Worm (Caenorhabditis elegans) whole organism, young adult: ENCODE measurements around the gene C14C11.7.

Experiments used
- B0035.1 ChIP-seq: sonication (generic microtip); optimal IDR thresholded peaks from 2 replicates; lab custom pipeline; 2016; ENCODE audit warnings: missing genetic modification characterization, mild to moderate bottlenecking, missing compliant biosample characterization, missing genotype, missing genetic modification reagents
- C06A6.2 ChIP-seq: fragments of 200-800 bp; sonication (Bioruptor generic); conservative IDR thresholded peaks from 2 replicates; pipeline ENCODE4 v1.3.6; 2022; ENCODE audit warnings: missing genetic modification characterization, missing compliant biosample characterization
- F10E7.11 ChIP-seq: sonication (generic microtip); optimal IDR thresholded peaks from 2 replicates; lab custom pipeline; 2017; ENCODE audit warnings: mild to moderate bottlenecking, missing genetic modification characterization, moderate library complexity, missing compliant biosample characterization
- F23B12.7 ChIP-seq: sonication (generic microtip); optimal IDR thresholded peaks from 2 replicates; lab custom pipeline; 2017; ENCODE audit warnings: missing genetic modification characterization, mild to moderate bottlenecking, missing compliant biosample characterization, antibody characterized with exemption, moderate library complexity; ENCODE audit not compliant: insufficient read depth
- F49E8.2 ChIP-seq: sonication (generic microtip); optimal IDR thresholded peaks from 3 replicates; lab custom pipeline; 2017; ENCODE audit warnings: missing genetic modification characterization, mild to moderate bottlenecking, missing compliant biosample characterization, antibody characterized with exemption, moderate library complexity; ENCODE audit not compliant: insufficient read depth
- F55B11.4 ChIP-seq: sonication (generic microtip); optimal IDR thresholded peaks from 2 replicates; lab custom pipeline; 2016; ENCODE audit warnings: missing compliant biosample characterization, missing genetic modification characterization, borderline replicate concordance; ENCODE audit not compliant: insufficient read depth
- Y53G8AR.9 ChIP-seq: fragments of 200-800 bp; sonication (Bioruptor generic); conservative IDR thresholded peaks from 2 replicates; pipeline ENCODE4 v1.3.6; 2022; ENCODE audit warnings: missing genetic modification reagents, missing genetic modification characterization, missing compliant biosample characterization
- Y56A3A.18 ChIP-seq: fragments of 200-800 bp; sonication (Bioruptor generic); IDR thresholded peaks from 2 replicates; pipeline ENCODE4 v1.3.6; 2022; ENCODE audit warnings: missing genetic modification reagents, missing genetic modification characterization, missing compliant biosample characterization
- Y79H2A.3 ChIP-seq: fragments of 200-800 bp; sonication (Bioruptor generic); conservative IDR thresholded peaks from 2 replicates; pipeline ENCODE4 v1.3.6; 2022; ENCODE audit warnings: missing genetic modification reagents, missing genetic modification characterization, missing compliant biosample characterization
- ZK185.1 ChIP-seq: sonication (generic microtip); optimal IDR thresholded peaks from 2 replicates; lab custom pipeline; 2016; ENCODE audit warnings: mild to moderate bottlenecking, missing genetic modification characterization, missing compliant biosample characterization; ENCODE audit not compliant: poor library complexity, severe bottlenecking
- aptf-2 ChIP-seq: fragments of 200-800 bp; sonication (Bioruptor generic); conservative IDR thresholded peaks from 2 replicates; pipeline ENCODE4 v1.3.6; 2022; ENCODE audit warnings: missing genetic modification reagents, missing genetic modification characterization, missing compliant biosample characterization
- atf-7 ChIP-seq: sonication (generic microtip); optimal IDR thresholded peaks from 2 replicates; lab custom pipeline; 2017; ENCODE audit warnings: mild to moderate bottlenecking, missing genetic modification characterization, missing compliant biosample characterization
- attf-5 ChIP-seq: fragments of 200-800 bp; sonication (Bioruptor generic); optimal IDR thresholded peaks from 2 replicates; lab custom pipeline; 2018; ENCODE audit warnings: mild to moderate bottlenecking, missing genetic modification characterization, missing compliant biosample characterization
- bed-2 ChIP-seq: fragments of 200-800 bp; sonication (Bioruptor generic); IDR thresholded peaks from 2 replicates; pipeline ENCODE4 v1.3.6; 2022; ENCODE audit warnings: missing genetic modification reagents, missing genetic modification characterization, missing compliant biosample characterization
- cebp-1 ChIP-seq, 2 experiments: fragments of 200-800 bp in 1 of 2; sonication (Bioruptor generic) in 1 of 2; sonication (generic microtip) in 1 of 2; IDR thresholded peaks in 1 of 2; optimal IDR thresholded peaks in 1 of 2; 2 replicates each; pipeline versions ENCODE4 v1.3.6 to Lab custom; 2017 to 2022; ENCODE audit warnings: missing compliant biosample characterization in 2 of 2, missing genetic modification characterization in 2 of 2, mild to moderate bottlenecking in 1 of 2, missing genetic modification reagents in 1 of 2, moderate library complexity in 1 of 2
- cebp-2 ChIP-seq: fragments of 200-800 bp; sonication (Bioruptor generic); IDR thresholded peaks from 2 replicates; pipeline ENCODE4 v1.3.6; 2022; ENCODE audit warnings: missing genetic modification characterization, missing compliant biosample characterization
- ceh-100 ChIP-seq: fragments of 200-800 bp; sonication (Bioruptor generic); IDR thresholded peaks from 2 replicates; pipeline ENCODE4 v1.3.6; 2022; ENCODE audit warnings: missing genetic modification reagents, missing genetic modification characterization, missing compliant biosample characterization
- ceh-27 ChIP-seq: fragments of 200-800 bp; sonication (Bioruptor generic); optimal IDR thresholded peaks from 2 replicates; lab custom pipeline; 2018; ENCODE audit warnings: mild to moderate bottlenecking, missing genetic modification characterization, moderate library complexity, missing compliant biosample characterization
- chd-7 ChIP-seq: sonication (generic microtip); optimal IDR thresholded peaks from 2 replicates; lab custom pipeline; 2016; ENCODE audit warnings: mild to moderate bottlenecking, missing genetic modification characterization, moderate library complexity, missing compliant biosample characterization
- die-1 ChIP-seq: sonication (generic microtip); optimal IDR thresholded peaks from 2 replicates; lab custom pipeline; 2016; ENCODE audit warnings: missing genotype, mild to moderate bottlenecking, missing genetic modification characterization, missing compliant biosample characterization
- dox-1 ChIP-seq: fragments of 200-800 bp; sonication (Bioruptor generic); IDR thresholded peaks from 2 replicates; pipeline ENCODE4 v1.3.6; 2022; ENCODE audit warnings: missing genetic modification reagents, missing genetic modification characterization, missing compliant biosample characterization
- egrh-3 ChIP-seq: fragments of 200-800 bp; sonication (Bioruptor generic); IDR thresholded peaks from 2 replicates; pipeline ENCODE4 v1.3.6; 2022; ENCODE audit warnings: missing genetic modification reagents, missing genetic modification characterization, missing compliant biosample characterization
- ets-4 ChIP-seq: fragments of 200-800 bp; sonication (Bioruptor generic); optimal IDR thresholded peaks from 2 replicates; lab custom pipeline; 2018; ENCODE audit warnings: mild to moderate bottlenecking, missing genetic modification characterization, missing compliant biosample characterization
- him-1 ChIP-seq: sonication (generic microtip); optimal IDR thresholded peaks from 2 replicates; lab custom pipeline; 2016; ENCODE audit warnings: missing genotype, missing genetic modification reagents, missing genetic modification characterization, missing compliant biosample characterization
- hmg-1.2 ChIP-seq: fragments of 200-800 bp; sonication (Bioruptor generic); IDR thresholded peaks from 2 replicates; pipeline ENCODE4 v1.3.6; 2022; ENCODE audit warnings: missing genetic modification reagents, missing genetic modification characterization, missing compliant biosample characterization
- hmg-20 ChIP-seq: fragments of 200-800 bp; sonication (Bioruptor generic); IDR thresholded peaks from 2 replicates; pipeline ENCODE4 v1.3.6; 2022; ENCODE audit warnings: missing genetic modification reagents, missing genetic modification characterization, missing compliant biosample characterization
- let-526 ChIP-seq: fragments of 200-800 bp; sonication (Bioruptor generic); IDR thresholded peaks from 2 replicates; pipeline ENCODE4 v1.3.6; 2022; ENCODE audit warnings: missing genetic modification reagents, missing genetic modification characterization, missing compliant biosample characterization
- lin-35 ChIP-seq, 3 experiments: fragments of 150-350 bp in 2 of 3; sonication (generic microtip) in 1 of 3; optimal IDR thresholded peaks; 2 replicates each; lab custom pipeline; 2014 to 2018; ENCODE audit warnings: missing biosample characterization in 3 of 3, missing genetic modification characterization in 3 of 3, missing genetic modification reagents in 3 of 3
- lin-40 ChIP-seq: sonication (generic microtip); optimal IDR thresholded peaks from 2 replicates; lab custom pipeline; 2016; ENCODE audit warnings: missing genetic modification characterization, mild to moderate bottlenecking, missing compliant biosample characterization, missing genotype, missing genetic modification reagents
- lsy-27 ChIP-seq: sonication (generic microtip); optimal IDR thresholded peaks from 2 replicates; lab custom pipeline; 2017; ENCODE audit warnings: missing genetic modification characterization, mild to moderate bottlenecking, missing compliant biosample characterization, antibody characterized with exemption, missing genotype, borderline replicate concordance; ENCODE audit not compliant: insufficient read depth
- madf-3 ChIP-seq: fragments of 200-800 bp; sonication (Bioruptor generic); IDR thresholded peaks from 2 replicates; pipeline ENCODE4 v1.3.6; 2022; ENCODE audit warnings: missing genetic modification reagents, missing genetic modification characterization, missing compliant biosample characterization
- mel-28 ChIP-seq: sonication (generic microtip); optimal IDR thresholded peaks from 2 replicates; lab custom pipeline; 2016; ENCODE audit warnings: borderline replicate concordance, mild to moderate bottlenecking, missing genetic modification characterization, missing compliant biosample characterization
- nhr-80 ChIP-seq: sonication (generic microtip); optimal IDR thresholded peaks from 2 replicates; lab custom pipeline; 2016; ENCODE audit warnings: missing genetic modification characterization, missing compliant biosample characterization
- pha-4 ChIP-seq: fragments of 150-350 bp; sonication (generic microtip); optimal IDR thresholded peaks from 2 replicates; lab custom pipeline; 2014; ENCODE audit warnings: missing biosample characterization, missing genetic modification reagents, missing genetic modification characterization
- snpc-1.3 ChIP-seq: sonication (generic microtip); optimal IDR thresholded peaks from 2 replicates; lab custom pipeline; 2017; ENCODE audit warnings: missing genetic modification characterization, mild to moderate bottlenecking, missing compliant biosample characterization, antibody characterized with exemption, moderate library complexity, missing genotype, missing genetic modification reagents; ENCODE audit not compliant: insufficient read depth
- snpc-3.4 ChIP-seq: sonication (generic microtip); optimal IDR thresholded peaks from 2 replicates; lab custom pipeline; 2017; ENCODE audit warnings: missing genetic modification characterization, mild to moderate bottlenecking, missing compliant biosample characterization, antibody characterized with exemption, moderate library complexity, missing genotype, missing genetic modification reagents
- sptf-2 ChIP-seq: fragments of 200-800 bp; sonication (Bioruptor generic); optimal IDR thresholded peaks from 2 replicates; lab custom pipeline; 2018; ENCODE audit warnings: mild to moderate bottlenecking, missing genetic modification characterization, missing compliant biosample characterization
- unc-130 ChIP-seq: sonication (generic microtip); optimal IDR thresholded peaks from 2 replicates; lab custom pipeline; 2016; ENCODE audit warnings: missing genetic modification reagents, missing genetic modification characterization, missing compliant biosample characterization
- ztf-22 ChIP-seq: fragments of 200-800 bp; sonication (Bioruptor generic); optimal IDR thresholded peaks from 2 replicates; lab custom pipeline; 2018; ENCODE audit warnings: mild to moderate bottlenecking, missing genetic modification characterization, moderate library complexity, missing compliant biosample characterization
- ztf-25 ChIP-seq: fragments of 200-800 bp; sonication (Bioruptor generic); IDR thresholded peaks from 2 replicates; pipeline ENCODE4 v1.3.6; 2022; ENCODE audit warnings: missing genetic modification reagents, missing genetic modification characterization, missing compliant biosample characterization
- ztf-28 ChIP-seq: fragments of 200-800 bp; sonication (Bioruptor generic); IDR thresholded peaks from 2 replicates; pipeline ENCODE4 v1.3.6; 2022; ENCODE audit warnings: missing genetic modification reagents, missing genetic modification characterization, missing compliant biosample characterization

C14C11.7 gene

DNA sequence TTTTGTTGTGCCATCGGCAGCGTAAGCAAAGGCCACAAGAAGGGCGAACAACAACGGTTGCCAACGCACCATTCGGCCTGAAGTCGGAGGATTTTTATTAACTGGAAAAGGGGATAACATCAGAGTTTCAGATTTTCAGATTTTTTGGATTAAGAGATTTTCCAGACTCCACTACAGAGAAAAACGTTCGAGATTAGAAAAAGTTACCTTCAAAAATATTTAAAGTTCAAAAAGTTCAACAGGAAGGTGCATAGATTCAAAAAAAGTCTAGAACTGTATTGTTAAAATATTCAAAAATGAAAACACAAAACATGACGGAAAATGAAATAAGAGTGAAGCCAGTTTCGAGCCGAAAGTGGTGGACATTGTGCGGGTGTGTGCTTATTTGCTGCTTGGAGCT is 10.1 kb upstream of the C14C11.7 start, which contains the start of gene pqn-13:
Gene pqn-13 (minus strand): TSS at position 101 of the 400 bp plus-strand sequence.
- TF ChIP-seq atf-7 (tag; lab: Kevin White, UChicago), result no peak
- no peak for TF ChIP-seq hmg-20 (GFP tag; lab: Robert Waterston, UW)
- no peak for TF ChIP-seq F10E7.11
- TF ChIP-seq madf-3 (GFP tag; lab: Robert Waterston, UW), result no peak

DNA sequence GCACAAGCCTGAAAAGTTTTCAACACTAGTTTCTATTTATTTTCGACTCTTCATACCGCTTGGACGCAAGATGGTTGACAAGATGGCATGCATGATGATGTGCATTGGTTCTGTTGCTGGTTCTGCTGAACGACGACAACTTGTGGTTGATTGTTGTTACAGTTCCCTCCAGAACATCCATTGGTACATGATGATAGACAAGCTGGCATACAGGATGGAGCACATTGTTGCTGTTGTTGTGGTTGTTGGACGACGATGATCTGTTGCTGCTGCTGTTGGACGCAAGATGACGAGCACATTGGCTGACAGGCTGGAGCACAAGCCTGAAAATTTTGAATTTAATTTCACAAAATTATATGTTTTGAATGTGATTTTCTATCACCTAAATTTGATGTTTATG is 6.4 kb upstream of the C14C11.7 start:
- TF ChIP-seq nhr-80 (no peak), ets-4 (GFP tag; lab: Kevin White, UChicago) (no peak), pha-4 (tag; lab: Kevin White, UChicago) (no peak), ztf-28 (GFP tag; lab: Robert Waterston, UW) (no peak), attf-5 (no peak), die-1 (tag; lab: Kevin White, UChicago) (no peak), unc-130 (no peak), lin-35 (GFP tag; optimal IDR thresholded peaks at IDR 0.05; lab: Kevin White, UChicago) (no peak), sptf-2 (GFP tag; lab: Kevin White, UChicago) (no peak), lsy-27 (tag; lab: Kevin White, UChicago) (no peak), aptf-2 (no peak), Y56A3A.18 (GFP tag; lab: Robert Waterston, UW) (no peak)

DNA sequence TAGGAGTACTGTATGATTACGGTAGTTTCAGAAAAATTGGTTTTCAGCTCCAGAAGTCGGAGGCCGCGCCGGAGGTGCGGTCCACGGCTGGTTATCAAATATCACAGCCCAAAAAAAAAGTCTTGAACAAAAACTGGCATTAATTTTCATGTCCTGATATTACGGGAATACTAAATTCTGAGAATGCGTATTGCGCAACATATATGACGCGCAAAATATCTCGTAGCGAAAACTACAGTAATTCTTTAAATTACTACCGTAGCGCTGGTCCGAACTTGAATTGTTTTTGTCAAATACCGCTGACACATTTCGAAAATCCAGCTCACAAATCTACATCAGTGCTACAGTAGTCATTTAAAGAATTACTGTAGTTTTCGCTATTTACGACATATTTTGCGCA is 3.1 kb upstream of the C14C11.7 start:
- no peak for TF ChIP-seq hmg-1.2
- TF ChIP-seq chd-7, result no peak
- no peak for TF ChIP-seq attf-5
- TF ChIP-seq Y56A3A.18 (GFP tag; lab: Robert Waterston, UW), result no peak
- no peak for TF ChIP-seq C06A6.2 (GFP tag; lab: Robert Waterston, UW)
- no peak for TF ChIP-seq lin-40 (tag; lab: Kevin White, UChicago)
- TF ChIP-seq snpc-3.4, result no peak
- no peak for TF ChIP-seq lsy-27 (tag; lab: Kevin White, UChicago)
- no peak for TF ChIP-seq mel-28 (tag; lab: Kevin White, UChicago)
- TF ChIP-seq madf-3 (GFP tag; lab: Robert Waterston, UW), result no peak
- TF ChIP-seq aptf-2, result no peak
- no peak for TF ChIP-seq F49E8.2 (tag; lab: Kevin White, UChicago)

DNA sequence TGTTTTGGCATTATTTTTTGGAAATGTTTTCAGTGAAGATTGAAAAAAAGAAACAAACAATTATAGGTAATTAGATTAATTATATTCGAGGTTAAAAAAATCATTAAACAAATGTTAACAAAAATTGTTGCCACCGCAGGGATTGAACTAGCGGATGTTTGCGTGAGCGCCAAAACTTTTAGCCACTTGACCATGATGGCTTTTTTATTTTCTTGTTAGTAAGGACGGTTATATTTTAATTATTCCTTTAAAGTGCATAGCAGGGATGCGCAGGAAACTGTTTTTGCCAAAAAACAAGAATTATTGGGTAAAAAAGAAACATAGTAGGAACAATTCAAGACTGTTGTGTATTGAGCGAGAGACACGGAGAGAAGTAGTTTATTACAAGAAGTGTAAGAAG is 1.5 kb upstream of the C14C11.7 start:
- TF ChIP-seq lin-35 (GFP tag; optimal IDR thresholded peaks at IDR 0.05; lab: Kevin White, UChicago), result no peak
- TF ChIP-seq ZK185.1 (tag; lab: Kevin White, UChicago), result no peak
- TF ChIP-seq Y53G8AR.9 (GFP tag; lab: Robert Waterston, UW), result peak; percentile 84
- no peak for TF ChIP-seq ztf-22 (GFP tag; lab: Kevin White, UChicago)
- TF ChIP-seq ceh-100 (GFP tag; lab: Robert Waterston, UW), result peak; percentile 58
- TF ChIP-seq cebp-1 (GFP tag; IDR thresholded peaks at IDR 0.05; lab: Robert Waterston, UW), result 0 out of 2 replicates have a peak, but pooled peaks have one; percentile 18
- TF ChIP-seq cebp-1 (tag; optimal IDR thresholded peaks at IDR 0.05; lab: Kevin White, UChicago), result no peak
- TF ChIP-seq Y79H2A.3 (GFP tag; lab: Robert Waterston, UW), result 0 out of 2 replicates have a peak, but pooled peaks have one; percentile 34
- TF ChIP-seq cebp-2, result peak; percentile 94
- no peak for TF ChIP-seq egrh-3
- no peak for TF ChIP-seq bed-2 (GFP tag; lab: Robert Waterston, UW)
- TF ChIP-seq him-1 (tag; lab: Kevin White, UChicago), result peak; percentile 79
- no peak for TF ChIP-seq ceh-27 (GFP tag; lab: Kevin White, UChicago)
- 0 out of 2 replicates have a peak, but pooled peaks have one; percentile 26 for TF ChIP-seq dox-1 (GFP tag; lab: Robert Waterston, UW)
- TF ChIP-seq snpc-1.3 (tag; lab: Kevin White, UChicago), result peak; percentile 38
- TF ChIP-seq nhr-80, result no peak
- no peak for TF ChIP-seq F55B11.4 (tag; lab: Kevin White, UChicago)
- no peak for TF ChIP-seq let-526
- peak; percentile 57 for TF ChIP-seq B0035.1 (tag; lab: Kevin White, UChicago)
- peak; percentile 82; the same call in 1 of the 2 replicates for TF ChIP-seq ztf-25 (GFP tag; lab: Robert Waterston, UW)
- no peak for TF ChIP-seq F23B12.7 (tag; lab: Kevin White, UChicago)
